Worm (Caenorhabditis elegans) whole organism, young adult: ENCODE measurements around the gene R04B5.7.
A peak's percentile ranks its signal among the peaks of the same experiment; 100 is the strongest.

ENCODE experiments used
- C17E4.6 ChIP-seq: fragments of 200-800 bp; sonication (Bioruptor generic); IDR thresholded peaks from 2 replicates; pipeline ENCODE4 v1.3.6; 2022; ENCODE audit warnings: missing genetic modification reagents, missing genetic modification characterization, missing compliant biosample characterization
- D2030.7 ChIP-seq: fragments of 200-800 bp; sonication (Bioruptor generic); IDR thresholded peaks from 2 replicates; pipeline ENCODE4 v1.3.6; 2022; ENCODE audit warnings: missing genetic modification reagents, missing genetic modification characterization, missing compliant biosample characterization
- F23B12.7 ChIP-seq: sonication (generic microtip); optimal IDR thresholded peaks from 2 replicates; lab custom pipeline; 2017; ENCODE audit warnings: missing genetic modification characterization, mild to moderate bottlenecking, missing compliant biosample characterization, antibody characterized with exemption, moderate library complexity; ENCODE audit not compliant: insufficient read depth
- F37B4.10 ChIP-seq: fragments of 200-800 bp; sonication (Bioruptor generic); IDR thresholded peaks from 2 replicates; pipeline ENCODE4 v1.3.6; 2022; ENCODE audit warnings: missing genetic modification characterization, missing compliant biosample characterization
- F49E8.2 ChIP-seq: sonication (generic microtip); optimal IDR thresholded peaks from 3 replicates; lab custom pipeline; 2017; ENCODE audit warnings: missing genetic modification characterization, mild to moderate bottlenecking, missing compliant biosample characterization, antibody characterized with exemption, moderate library complexity; ENCODE audit not compliant: insufficient read depth
- F57A8.1 ChIP-seq: fragments of 200-800 bp; sonication (Bioruptor generic); optimal IDR thresholded peaks from 2 replicates; lab custom pipeline; 2018; ENCODE audit warnings: mild to moderate bottlenecking, missing genetic modification characterization, moderate library complexity, missing compliant biosample characterization
- Y53F4B.3 ChIP-seq: fragments of 200-800 bp; sonication (Bioruptor generic); IDR thresholded peaks from 2 replicates; pipeline ENCODE4 v1.3.6; 2022; ENCODE audit warnings: missing genetic modification reagents, missing genetic modification characterization, missing compliant biosample characterization
- Y53G8AR.9 ChIP-seq: fragments of 200-800 bp; sonication (Bioruptor generic); conservative IDR thresholded peaks from 2 replicates; pipeline ENCODE4 v1.3.6; 2022; ENCODE audit warnings: missing genetic modification reagents, missing genetic modification characterization, missing compliant biosample characterization
- Y56A3A.18 ChIP-seq: fragments of 200-800 bp; sonication (Bioruptor generic); IDR thresholded peaks from 2 replicates; pipeline ENCODE4 v1.3.6; 2022; ENCODE audit warnings: missing genetic modification reagents, missing genetic modification characterization, missing compliant biosample characterization
- aptf-3 ChIP-seq: fragments of 200-800 bp; sonication (Bioruptor generic); IDR thresholded peaks from 2 replicates; pipeline ENCODE4 v1.3.6; 2022; ENCODE audit warnings: missing genetic modification characterization, missing compliant biosample characterization
- athp-1 ChIP-seq: sonication (generic microtip); optimal IDR thresholded peaks from 2 replicates; lab custom pipeline; 2017; ENCODE audit warnings: mild to moderate bottlenecking, missing genetic modification characterization, missing compliant biosample characterization
- attf-3 ChIP-seq: fragments of 200-800 bp; sonication (Bioruptor generic); conservative IDR thresholded peaks from 2 replicates; pipeline ENCODE4 v1.3.6; 2022; ENCODE audit warnings: missing genetic modification reagents, missing genetic modification characterization, missing compliant biosample characterization
- attf-6 ChIP-seq: fragments of 200-800 bp; sonication (Bioruptor generic); IDR thresholded peaks from 2 replicates; pipeline ENCODE4 v1.3.6; 2022; ENCODE audit warnings: missing genetic modification reagents, missing genetic modification characterization, missing compliant biosample characterization
- bed-2 ChIP-seq: fragments of 200-800 bp; sonication (Bioruptor generic); IDR thresholded peaks from 2 replicates; pipeline ENCODE4 v1.3.6; 2022; ENCODE audit warnings: missing genetic modification reagents, missing genetic modification characterization, missing compliant biosample characterization
- ceh-100 ChIP-seq: fragments of 200-800 bp; sonication (Bioruptor generic); IDR thresholded peaks from 2 replicates; pipeline ENCODE4 v1.3.6; 2022; ENCODE audit warnings: missing genetic modification reagents, missing genetic modification characterization, missing compliant biosample characterization
- ceh-40 ChIP-seq: fragments of 200-800 bp; sonication (Bioruptor generic); IDR thresholded peaks from 2 replicates; pipeline ENCODE4 v1.3.6; 2022; ENCODE audit warnings: missing genetic modification characterization, missing compliant biosample characterization
- ceh-79 ChIP-seq: sonication (generic microtip); optimal IDR thresholded peaks from 2 replicates; lab custom pipeline; 2017; ENCODE audit warnings: mild to moderate bottlenecking, missing genetic modification characterization, missing compliant biosample characterization
- chd-7 ChIP-seq: sonication (generic microtip); optimal IDR thresholded peaks from 2 replicates; lab custom pipeline; 2016; ENCODE audit warnings: mild to moderate bottlenecking, missing genetic modification characterization, moderate library complexity, missing compliant biosample characterization
- dox-1 ChIP-seq: fragments of 200-800 bp; sonication (Bioruptor generic); IDR thresholded peaks from 2 replicates; pipeline ENCODE4 v1.3.6; 2022; ENCODE audit warnings: missing genetic modification reagents, missing genetic modification characterization, missing compliant biosample characterization
- egl-44 ChIP-seq: fragments of 200-800 bp; sonication (Bioruptor generic); IDR thresholded peaks from 2 replicates; pipeline ENCODE4 v1.3.6; 2022; ENCODE audit warnings: missing genetic modification reagents, missing genetic modification characterization, missing compliant biosample characterization
- ets-4 ChIP-seq: fragments of 200-800 bp; sonication (Bioruptor generic); optimal IDR thresholded peaks from 2 replicates; lab custom pipeline; 2018; ENCODE audit warnings: mild to moderate bottlenecking, missing genetic modification characterization, missing compliant biosample characterization
- him-1 ChIP-seq: sonication (generic microtip); optimal IDR thresholded peaks from 2 replicates; lab custom pipeline; 2016; ENCODE audit warnings: missing genotype, missing genetic modification reagents, missing genetic modification characterization, missing compliant biosample characterization
- hlh-26 ChIP-seq: fragments of 200-800 bp; sonication (Bioruptor generic); conservative IDR thresholded peaks from 2 replicates; pipeline ENCODE4 v1.3.6; 2022; ENCODE audit warnings: missing genetic modification reagents, missing genetic modification characterization, missing compliant biosample characterization
- lag-1 ChIP-seq: fragments of 200-800 bp; sonication (Bioruptor generic); IDR thresholded peaks from 2 replicates; pipeline ENCODE4 v1.3.6; 2022; ENCODE audit warnings: missing genetic modification reagents, missing genetic modification characterization, missing compliant biosample characterization
- lin-40 ChIP-seq: sonication (generic microtip); optimal IDR thresholded peaks from 2 replicates; lab custom pipeline; 2016; ENCODE audit warnings: missing genetic modification characterization, mild to moderate bottlenecking, missing compliant biosample characterization, missing genotype, missing genetic modification reagents
- madf-10 ChIP-seq: sonication (generic microtip); optimal IDR thresholded peaks from 2 replicates; lab custom pipeline; 2016; ENCODE audit warnings: mild to moderate bottlenecking, missing genetic modification characterization, missing compliant biosample characterization
- nfya-1 ChIP-seq: sonication (generic microtip); optimal IDR thresholded peaks from 2 replicates; lab custom pipeline; 2017; ENCODE audit warnings: antibody characterized with exemption, missing compliant biosample characterization, missing genetic modification characterization, borderline replicate concordance; ENCODE audit not compliant: insufficient read depth
- nhr-80 ChIP-seq: sonication (generic microtip); optimal IDR thresholded peaks from 2 replicates; lab custom pipeline; 2016; ENCODE audit warnings: missing genetic modification characterization, missing compliant biosample characterization
- pha-4 ChIP-seq: fragments of 150-350 bp; sonication (generic microtip); optimal IDR thresholded peaks from 2 replicates; lab custom pipeline; 2014; ENCODE audit warnings: missing biosample characterization, missing genetic modification reagents, missing genetic modification characterization
- snpc-4 ChIP-seq, 5 experiments: fragments of 150-350 bp in 1 of 5; sonication (generic microtip) in 4 of 5; optimal IDR thresholded peaks; 2 replicates each; lab custom pipeline; 2014 to 2018; ENCODE audit warnings: missing genetic modification characterization in 5 of 5, missing biosample characterization in 3 of 5, antibody characterized with exemption in 2 of 5, mild to moderate bottlenecking in 2 of 5, missing compliant biosample characterization in 2 of 5, missing genotype in 2 of 5, moderate library complexity in 2 of 5, missing genetic modification reagents in 1 of 5
- tbx-9 ChIP-seq: sonication (generic microtip); optimal IDR thresholded peaks from 2 replicates; lab custom pipeline; 2016; ENCODE audit warnings: borderline replicate concordance, missing genetic modification characterization, inconsistent platforms, missing compliant biosample characterization
- unc-130 ChIP-seq: sonication (generic microtip); optimal IDR thresholded peaks from 2 replicates; lab custom pipeline; 2016; ENCODE audit warnings: missing genetic modification reagents, missing genetic modification characterization, missing compliant biosample characterization
- unc-62 ChIP-seq: fragments of 150-350 bp; optimal IDR thresholded peaks from 2 replicates; lab custom pipeline; 2014; ENCODE audit warnings: missing biosample characterization, missing genetic modification reagents, missing genetic modification characterization
- zim-3 ChIP-seq: sonication (generic microtip); optimal IDR thresholded peaks from 2 replicates; lab custom pipeline; 2017; ENCODE audit warnings: mild to moderate bottlenecking, missing genetic modification characterization, moderate library complexity, missing compliant biosample characterization
- ztf-18 ChIP-seq: sonication (generic microtip); optimal IDR thresholded peaks from 2 replicates; lab custom pipeline; 2016; ENCODE audit warnings: missing genotype, mild to moderate bottlenecking, missing genetic modification characterization, missing compliant biosample characterization
- ztf-22 ChIP-seq: fragments of 200-800 bp; sonication (Bioruptor generic); optimal IDR thresholded peaks from 2 replicates; lab custom pipeline; 2018; ENCODE audit warnings: mild to moderate bottlenecking, missing genetic modification characterization, moderate library complexity, missing compliant biosample characterization
- ztf-3 ChIP-seq: fragments of 200-800 bp; sonication (Bioruptor generic); optimal IDR thresholded peaks from 2 replicates; lab custom pipeline; 2018; ENCODE audit warnings: mild to moderate bottlenecking, missing genetic modification characterization, missing compliant biosample characterization
- ztf-6 ChIP-seq: fragments of 200-800 bp; sonication (Bioruptor generic); IDR thresholded peaks from 2 replicates; pipeline ENCODE4 v1.3.6; 2022; ENCODE audit warnings: missing genetic modification reagents, missing genetic modification characterization, missing compliant biosample characterization

Gene R04B5.7

DNA sequence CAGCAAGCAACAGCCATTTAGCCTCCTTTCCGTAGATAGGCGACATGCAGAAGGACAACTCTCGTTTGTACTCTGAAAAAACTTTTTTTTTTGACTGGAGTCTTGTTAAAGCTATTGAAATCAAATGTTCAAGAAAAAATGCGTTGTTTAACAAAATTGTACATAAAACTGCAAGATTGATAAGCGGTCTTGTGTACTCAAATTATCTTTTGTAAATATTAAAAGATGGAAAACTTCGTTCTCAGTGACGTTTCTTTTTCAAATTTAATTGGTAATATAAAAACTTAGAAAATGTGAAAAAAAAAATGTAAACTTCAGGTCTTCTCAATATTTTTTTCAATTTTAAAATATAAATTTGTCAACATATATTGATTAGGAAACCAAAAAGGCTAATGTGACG lies 20.8 kb upstream of the R04B5.7 start:
- TF ChIP-seq chd-7 (tag; lab: Kevin White, UChicago), result no peak
- TF ChIP-seq zim-3, result no peak
- TF ChIP-seq F23B12.7 (tag; lab: Kevin White, UChicago), result no peak
- TF ChIP-seq F57A8.1, result no peak
- no peak for TF ChIP-seq C17E4.6 (GFP tag; lab: Robert Waterston, UW)
- no peak for TF ChIP-seq attf-6 (GFP tag; lab: Robert Waterston, UW)
- TF ChIP-seq bed-2 (GFP tag; lab: Robert Waterston, UW), result no peak
- no peak for TF ChIP-seq Y53G8AR.9 (GFP tag; lab: Robert Waterston, UW)
- no peak for TF ChIP-seq him-1
- TF ChIP-seq ztf-3 (GFP tag; lab: Kevin White, UChicago), result no peak
- TF ChIP-seq dox-1 (GFP tag; lab: Robert Waterston, UW), result no peak
- TF ChIP-seq madf-10 (tag; lab: Kevin White, UChicago), result no peak
- no peak for TF ChIP-seq tbx-9 (tag; lab: Kevin White, UChicago)

DNA sequence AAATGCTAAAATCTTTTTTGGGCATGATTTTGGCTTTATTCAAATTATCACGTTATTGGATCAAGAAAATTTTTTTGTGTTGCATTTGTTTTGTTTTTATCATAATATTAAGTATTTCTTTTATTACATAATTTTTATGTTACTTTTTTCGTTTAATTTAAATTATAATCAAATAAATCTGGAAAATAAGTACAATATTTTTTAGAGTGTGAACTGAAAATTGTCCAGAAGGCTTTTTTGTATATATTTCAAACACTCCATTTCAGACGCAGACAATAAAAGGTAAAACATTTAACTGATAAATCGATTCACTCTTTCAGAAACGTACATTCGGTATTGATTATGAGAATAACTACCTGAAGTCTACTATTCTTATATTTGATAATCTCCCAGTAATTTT lies 16.9 kb upstream of the R04B5.7 start, which contains the start of gene C08B6.11:
Gene C08B6.11 (plus strand): TSS at position 301 of the 400 bp plus-strand sequence.
- TF ChIP-seq ets-4 (GFP tag; lab: Kevin White, UChicago) (no peak), hlh-26 (GFP tag; lab: Robert Waterston, UW) (no peak), egl-44 (GFP tag; lab: Robert Waterston, UW) (no peak), aptf-3 (GFP tag; lab: Robert Waterston, UW) (no peak), F49E8.2 (tag; lab: Kevin White, UChicago) (no peak), madf-10 (tag; lab: Kevin White, UChicago) (no peak), ztf-18 (tag; lab: Kevin White, UChicago) (no peak), lag-1 (GFP tag; lab: Robert Waterston, UW) (no peak), ztf-22 (no peak), nfya-1 (tag; lab: Kevin White, UChicago) (no peak), ceh-40 (no peak), D2030.7 (GFP tag; lab: Robert Waterston, UW) (no peak), unc-130 (no peak), unc-62 (GFP tag; lab: Kevin White, UChicago) (no peak)

DNA sequence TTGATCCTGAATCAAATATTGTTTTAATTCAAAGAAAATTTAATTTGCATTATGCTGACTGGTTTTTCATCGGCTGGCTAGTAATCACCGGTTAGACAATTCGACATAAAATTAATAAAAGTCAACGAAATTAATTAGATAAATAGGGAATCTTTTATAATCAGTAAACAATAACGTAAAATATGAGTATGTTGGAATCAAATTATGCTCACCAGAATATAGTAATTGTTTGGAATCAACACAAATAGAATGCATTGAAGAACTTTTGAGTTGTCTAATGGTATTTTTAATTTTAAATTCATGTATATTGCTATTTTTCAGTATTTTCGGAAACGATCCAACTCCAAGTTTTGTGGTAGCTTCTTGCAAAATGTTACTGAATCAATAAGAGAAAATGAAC lies 15.1 kb upstream of the R04B5.7 start, which contains the start of gene C08B6.2:
Gene C08B6.2 (plus strand): TSS at position 301 of the 400 bp plus-strand sequence.
- TF ChIP-seq athp-1 (no peak), Y53F4B.3 (GFP tag; lab: Robert Waterston, UW) (no peak), Y56A3A.18 (GFP tag; lab: Robert Waterston, UW) (no peak), pha-4 (tag; lab: Kevin White, UChicago) (no peak), F37B4.10 (GFP tag; lab: Robert Waterston, UW) (no peak), ceh-79 (tag; lab: Kevin White, UChicago) (no peak), ceh-40 (no peak), lin-40 (tag; lab: Kevin White, UChicago) (no peak)

DNA sequence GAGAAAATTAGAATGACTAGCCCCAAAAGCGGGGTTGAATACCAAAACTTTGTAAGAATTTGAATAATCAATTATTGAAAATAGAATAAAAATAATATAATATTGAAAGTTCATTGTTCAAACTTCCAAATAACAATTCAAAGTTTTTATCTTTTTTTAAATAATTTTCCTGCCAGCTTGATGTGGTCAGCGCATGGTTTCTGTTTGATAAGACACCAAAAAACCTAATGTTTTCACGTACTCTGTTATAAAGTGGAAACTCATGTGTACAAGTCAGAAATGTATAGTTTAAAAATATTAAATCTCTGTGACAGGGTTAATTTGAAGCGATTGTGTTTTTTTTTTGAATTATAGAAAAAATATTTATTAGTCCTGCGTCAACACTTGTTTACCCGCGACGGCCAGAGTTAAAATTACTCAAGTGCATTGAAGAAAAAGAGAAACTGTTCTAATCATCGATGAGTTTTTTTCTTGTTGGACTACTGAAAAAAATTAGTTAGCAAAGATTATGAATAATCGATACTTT lies 14.5 kb upstream of the R04B5.7 start, which contains the start of gene ugt-17:
Gene ugt-17 (minus strand): TSS at position 180 of the 526 bp plus-strand sequence.
- no peak for TF ChIP-seq attf-3 (GFP tag; lab: Robert Waterston, UW)
- no peak for TF ChIP-seq ceh-100 (GFP tag; lab: Robert Waterston, UW)
- no peak for TF ChIP-seq ztf-6 (GFP tag; lab: Robert Waterston, UW)
- TF ChIP-seq snpc-4 (GFP tag; optimal IDR thresholded peaks at IDR 0.05; lab: Kevin White, UChicago), result no peak
- TF ChIP-seq snpc-4 (tag; optimal IDR thresholded peaks at IDR 0.05; lab: Kevin White, UChicago), result peak in 1 of 4 experiments; percentile 8
- TF ChIP-seq nhr-80 (tag; lab: Kevin White, UChicago), result peak; percentile 74
